Worm (Caenorhabditis elegans) whole organism, midembryonic: ENCODE data around the gene stc-1.

Source experiments
- T22C8.4 ChIP-seq: fragments of 200-800 bp; sonication (Bioruptor generic); IDR thresholded peaks from 2 replicates; pipeline ENCODE4 v1.3.6; 2022; ENCODE audit warnings: missing genetic modification characterization, missing compliant biosample characterization
- cog-1 ChIP-seq: sonication (generic microtip); optimal IDR thresholded peaks from 2 replicates; lab custom pipeline; 2016; ENCODE audit warnings: missing genetic modification characterization, missing compliant biosample characterization
- flt-1 ChIP-seq: fragments of 200-800 bp; sonication (Bioruptor generic); IDR thresholded peaks from 2 replicates; pipeline ENCODE4 v1.3.6; 2022; ENCODE audit warnings: missing genetic modification characterization, missing compliant biosample characterization
- klf-2 ChIP-seq: fragments of 200-800 bp; sonication (Bioruptor generic); conservative IDR thresholded peaks from 2 replicates; pipeline ENCODE4 v1.3.6; 2022; ENCODE audit warnings: missing genetic modification reagents, missing genetic modification characterization, missing compliant biosample characterization
- med-1 ChIP-seq: sonication (generic microtip); optimal IDR thresholded peaks from 2 replicates; lab custom pipeline; 2017; ENCODE audit warnings: missing genetic modification characterization, mild to moderate bottlenecking, missing compliant biosample characterization, antibody characterized with exemption, missing genetic modification reagents; ENCODE audit not compliant: insufficient read depth
- ref-1 ChIP-seq: fragments of 200-800 bp; sonication (Bioruptor generic); conservative IDR thresholded peaks from 2 replicates; pipeline ENCODE4 v1.3.6; 2022; ENCODE audit warnings: missing genetic modification reagents, missing genetic modification characterization, missing compliant biosample characterization
- tab-1 ChIP-seq: fragments of 200-800 bp; sonication (Bioruptor generic); IDR thresholded peaks from 2 replicates; pipeline ENCODE4 v1.3.6; 2022; ENCODE audit warnings: missing genetic modification characterization, missing compliant biosample characterization
- ztf-23 ChIP-seq: fragments of 200-800 bp; sonication (Bioruptor generic); IDR thresholded peaks from 2 replicates; pipeline ENCODE4 v1.3.6; 2022; ENCODE audit warnings: missing genetic modification reagents, missing genetic modification characterization, missing compliant biosample characterization
- ztf-29 ChIP-seq: fragments of 200-800 bp; sonication (Bioruptor generic); IDR thresholded peaks from 2 replicates; pipeline ENCODE4 v1.3.6; 2022; ENCODE audit warnings: missing genetic modification reagents, missing genetic modification characterization, missing compliant biosample characterization

Gene stc-1

ce11 chrII:8602337-8602944 lies 36.5 kb upstream of the stc-1 start, which contains the start of the genes cpf-1 and rpl-26:
Gene cpf-1, minus strand, starts transcription at chrII:8602440.
Gene rpl-26, plus strand, starts transcription at chrII:8602785.
- TF ChIP-seq tab-1 (GFP tag; lab: Robert Waterston, UW), result no peak
- TF ChIP-seq ref-1 (GFP tag; lab: Robert Waterston, UW), result no peak
- no peak for TF ChIP-seq cog-1 (tag; lab: Kevin White, UChicago)
- no peak for TF ChIP-seq med-1
- TF ChIP-seq klf-2 (GFP tag; lab: Robert Waterston, UW), result no peak
- no peak for TF ChIP-seq ztf-29 (GFP tag; lab: Robert Waterston, UW)
- no peak for TF ChIP-seq flt-1
- TF ChIP-seq ztf-23 (GFP tag; lab: Robert Waterston, UW), result no peak
- TF ChIP-seq T22C8.4 (GFP tag; lab: Robert Waterston, UW), result no peak

ce11 chrII:8600165-8600564 lies 34.2 kb upstream of the stc-1 start, which contains the start of gene pigg-1:
Gene pigg-1, minus strand, starts transcription at chrII:8600265.
- TF ChIP-seq klf-2 (GFP tag; lab: Robert Waterston, UW), result no peak
- TF ChIP-seq ref-1 (GFP tag; lab: Robert Waterston, UW), result no peak
- TF ChIP-seq cog-1 (tag; lab: Kevin White, UChicago), result no peak
- TF ChIP-seq med-1, result no peak
- TF ChIP-seq ztf-29 (GFP tag; lab: Robert Waterston, UW), result no peak
- TF ChIP-seq flt-1, result no peak
- TF ChIP-seq T22C8.4 (GFP tag; lab: Robert Waterston, UW), result no peak
- no peak for TF ChIP-seq tab-1 (GFP tag; lab: Robert Waterston, UW)
- no peak for TF ChIP-seq ztf-23 (GFP tag; lab: Robert Waterston, UW)

- TF ChIP-seq med-1 (no peak), tab-1 (GFP tag; lab: Robert Waterston, UW) (no peak), ztf-29 (GFP tag; lab: Robert Waterston, UW) (no peak), klf-2 (GFP tag; lab: Robert Waterston, UW) (no peak), cog-1 (tag; lab: Kevin White, UChicago) (no peak), flt-1 (no peak), T22C8.4 (GFP tag; lab: Robert Waterston, UW) (no peak), ref-1 (GFP tag; lab: Robert Waterston, UW) (no peak), ztf-23 (GFP tag; lab: Robert Waterston, UW) (no peak)
These were observed 33.3 kb upstream of the stc-1 start, which contains the start of gene F28C6.5 for ce11 chrII:8599214-8599613. Gene F28C6.5, plus strand, starts transcription at chrII:8599514.

- TF ChIP-seq klf-2 (GFP tag; lab: Robert Waterston, UW), result no peak
- TF ChIP-seq ztf-23 (GFP tag; lab: Robert Waterston, UW), result no peak
- TF ChIP-seq flt-1, result no peak
- TF ChIP-seq cog-1 (tag; lab: Kevin White, UChicago), result no peak
- TF ChIP-seq med-1, result no peak
- TF ChIP-seq T22C8.4 (GFP tag; lab: Robert Waterston, UW), result no peak
- no peak for TF ChIP-seq ztf-29 (GFP tag; lab: Robert Waterston, UW)
- no peak for TF ChIP-seq ref-1 (GFP tag; lab: Robert Waterston, UW)
- no peak for TF ChIP-seq tab-1 (GFP tag; lab: Robert Waterston, UW)
These were observed 28.1 kb upstream of the stc-1 start, which contains the start of gene aptf-3 for ce11 chrII:8593840-8594625. Gene aptf-3, plus strand, starts transcription at chrII:8594190.

ce11 chrII:8590684-8591083 lies 24.7 kb upstream of the stc-1 start, which contains the start of gene aptf-4:
Gene aptf-4, plus strand, starts transcription at chrII:8590984.
- TF ChIP-seq ref-1 (GFP tag; lab: Robert Waterston, UW), result no peak
- no peak for TF ChIP-seq tab-1 (GFP tag; lab: Robert Waterston, UW)
- TF ChIP-seq T22C8.4 (GFP tag; lab: Robert Waterston, UW), result no peak
- no peak for TF ChIP-seq ztf-23 (GFP tag; lab: Robert Waterston, UW)

DNA sequence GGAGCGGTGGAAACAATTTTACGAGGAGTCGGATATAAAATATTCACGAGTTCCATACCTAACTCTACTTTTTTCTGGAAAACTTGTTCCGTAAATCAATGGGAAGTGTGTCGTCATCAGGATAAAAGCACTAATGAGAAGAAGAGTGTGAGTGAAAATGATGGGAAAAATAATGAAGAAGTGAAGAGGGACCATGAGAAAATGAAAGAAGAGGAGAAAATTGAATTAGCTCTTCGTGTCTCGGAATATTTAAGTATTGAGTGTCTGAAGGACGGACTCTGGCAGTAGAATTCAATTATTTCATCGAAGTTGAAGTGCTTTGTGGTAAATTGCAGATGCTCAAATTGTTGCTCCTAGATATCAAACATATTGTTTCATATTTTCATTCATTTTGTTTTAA lies 23.3 kb upstream of the stc-1 start:
- TF ChIP-seq tab-1 (GFP tag; lab: Robert Waterston, UW) (no peak), ref-1 (GFP tag; lab: Robert Waterston, UW) (no peak), cog-1 (tag; lab: Kevin White, UChicago) (no peak), flt-1 (no peak), ztf-23 (GFP tag; lab: Robert Waterston, UW) (no peak), ztf-29 (GFP tag; lab: Robert Waterston, UW) (no peak), klf-2 (GFP tag; lab: Robert Waterston, UW) (no peak), med-1 (no peak), T22C8.4 (GFP tag; lab: Robert Waterston, UW) (no peak)

- TF ChIP-seq ztf-29 (GFP tag; lab: Robert Waterston, UW), result no peak
- no peak for TF ChIP-seq cog-1 (tag; lab: Kevin White, UChicago)
- TF ChIP-seq T22C8.4 (GFP tag; lab: Robert Waterston, UW), result no peak
- no peak for TF ChIP-seq med-1
- no peak for TF ChIP-seq ref-1 (GFP tag; lab: Robert Waterston, UW)
- no peak for TF ChIP-seq ztf-23 (GFP tag; lab: Robert Waterston, UW)
- TF ChIP-seq klf-2 (GFP tag; lab: Robert Waterston, UW), result no peak
- no peak for TF ChIP-seq tab-1 (GFP tag; lab: Robert Waterston, UW)
- no peak for TF ChIP-seq flt-1
These were observed 22.5 kb upstream of the stc-1 start for ce11 chrII:8588442-8588841.

- TF ChIP-seq med-1, result no peak
These were observed 21.8 kb upstream of the stc-1 start for ce11 chrII:8587660-8588230.

ce11 chrII:8585921-8586320 lies 20.0 kb upstream of the stc-1 start:
- TF ChIP-seq flt-1 (no peak), T22C8.4 (GFP tag; lab: Robert Waterston, UW) (no peak), cog-1 (tag; lab: Kevin White, UChicago) (no peak), ref-1 (GFP tag; lab: Robert Waterston, UW) (no peak), ztf-29 (GFP tag; lab: Robert Waterston, UW) (no peak), med-1 (no peak), tab-1 (GFP tag; lab: Robert Waterston, UW) (no peak), ztf-23 (GFP tag; lab: Robert Waterston, UW) (no peak), klf-2 (GFP tag; lab: Robert Waterston, UW) (no peak)
